Worm (Caenorhabditis elegans) whole organism, L4 larva: ENCODE results near the gene iglr-1.

Source experiments
- F49E8.2 ChIP-seq: sonication (generic microtip); optimal IDR thresholded peaks from 2 replicates; lab custom pipeline; 2016; ENCODE audit warnings: missing compliant biosample characterization, mild to moderate bottlenecking, missing genetic modification characterization, borderline replicate concordance
- R02D3.7 ChIP-seq: fragments of 150-350 bp; sonication (generic microtip); optimal IDR thresholded peaks from 3 replicates; lab custom pipeline; 2014; ENCODE audit warnings: missing biosample characterization, missing genetic modification characterization
- nhr-28 ChIP-seq: fragments of 150-350 bp; optimal IDR thresholded peaks from 2 replicates; lab custom pipeline; 2014; ENCODE audit warnings: missing biosample characterization, missing genetic modification characterization
- ztf-11 ChIP-seq: fragments of 150-350 bp; optimal IDR thresholded peaks from 2 replicates; lab custom pipeline; 2014; ENCODE audit warnings: missing biosample characterization, missing genetic modification characterization

ce11 chrX:15035748-15036147 is 44.6 kb upstream of the iglr-1 start:
- TF ChIP-seq nhr-28 (no peak), ztf-11 (tag; lab: Kevin White, UChicago) (no peak), F49E8.2 (tag; lab: Kevin White, UChicago) (no peak), R02D3.7 (tag; lab: Kevin White, UChicago) (no peak)
